Worm (Caenorhabditis elegans): ENCODE results near the gene F15H10.8.

F15H10.8 gene

DNA sequence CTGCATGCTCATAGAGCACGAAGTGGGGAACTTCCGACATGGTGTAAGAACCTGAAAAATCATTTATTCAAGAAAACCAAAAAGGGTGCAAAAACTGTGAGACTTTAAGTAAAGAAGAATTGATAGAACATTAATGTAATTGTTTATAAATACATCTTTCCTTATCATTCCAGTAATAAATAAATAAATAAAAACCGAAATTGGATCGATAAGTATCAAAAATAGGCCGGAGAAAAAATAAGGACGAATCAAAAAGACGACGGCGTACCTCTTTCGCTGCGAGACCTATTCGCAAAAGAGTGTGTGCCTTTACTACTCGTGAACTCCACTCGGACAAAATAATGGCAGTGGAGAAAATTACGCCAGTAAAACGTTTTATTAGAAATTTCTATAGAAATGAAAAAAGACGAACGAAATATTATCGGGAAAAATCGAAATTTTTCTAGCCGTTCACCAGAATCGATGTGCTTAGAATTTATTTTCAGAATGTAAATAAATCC, 49.7 kb downstream of the F15H10.8 start, which contains the start of gene nol-56 (continued):
- TF ChIP-seq lsy-27 (tag; optimal IDR thresholded peaks at IDR 0.05; ENCODE audit: borderline replicate concordance, insufficient read depth) (no peak), F49E8.2 (tag; optimal IDR thresholded peaks at IDR 0.05; ENCODE audit: insufficient read depth) (no peak), ztf-28 (GFP tag; IDR thresholded peaks at IDR 0.05) (no peak), F10E7.11 (tag; optimal IDR thresholded peaks at IDR 0.05) (no peak), tbp1 (GFP tag; optimal IDR thresholded peaks at IDR 0.05) (peak; percentile 47), Y53G8AR.9 (GFP tag; conservative IDR thresholded peaks at IDR 0.05) (0 out of 2 replicates have a peak, but pooled peaks have one; percentile 38), B0261.1 (tag; optimal IDR thresholded peaks at IDR 0.05) (no peak), Y53F4B.3 (GFP tag; IDR thresholded peaks at IDR 0.05) (no peak), hlh-26 (GFP tag; conservative IDR thresholded peaks at IDR 0.05) (no peak), let-607 (tag; optimal IDR thresholded peaks at IDR 0.05) (peak in 1 of 2 experiments; percentile 60), tlf-1 (GFP tag; optimal IDR thresholded peaks at IDR 0.05) (peak; percentile 48), rpc-1 (optimal IDR thresholded peaks at IDR 0.05) (no peak), rpc-1 (tag; optimal IDR thresholded peaks at IDR 0.05) (no peak), ztf-25 (GFP tag; IDR thresholded peaks at IDR 0.05) (no peak), ekl-4 (GFP tag; IDR thresholded peaks at IDR 0.05) (no peak), dox-1 (GFP tag; IDR thresholded peaks at IDR 0.05) (peak; percentile 74), snpc-1.3 (tag; optimal IDR thresholded peaks at IDR 0.05; ENCODE audit: insufficient read depth) (peak; percentile 33), mes-4 (tag; optimal IDR thresholded peaks at IDR 0.05) (no peak), bed-2 (GFP tag; IDR thresholded peaks at IDR 0.05) (peak; percentile 14; the same call in 1 of the 2 replicates), ets-4 (GFP tag; optimal IDR thresholded peaks at IDR 0.05) (no peak), aptf-2 (GFP tag; conservative IDR thresholded peaks at IDR 0.05) (no peak), let-526 (GFP tag; IDR thresholded peaks at IDR 0.05) (0 out of 2 replicates have a peak, but pooled peaks have one; percentile 25), atf-7 (tag; optimal IDR thresholded peaks at IDR 0.05) (no peak), ztf-3 (GFP tag; optimal IDR thresholded peaks at IDR 0.05) (no peak), pha-4 (tag; optimal IDR thresholded peaks at IDR 0.05) (no peak), lir-1 (GFP tag; conservative IDR thresholded peaks at IDR 0.05) (peak; percentile 33; the same call in 1 of the 2 replicates), F22D6.2 (tag; optimal IDR thresholded peaks at IDR 0.05) (no peak), K11D2.4 (GFP tag; IDR thresholded peaks at IDR 0.05) (no peak), tbx-9 (tag; optimal IDR thresholded peaks at IDR 0.05; ENCODE audit: borderline replicate concordance) (no peak), nfyb-1 (GFP tag; IDR thresholded peaks at IDR 0.05) (0 out of 2 replicates have a peak, but pooled peaks have one; percentile 62), Y79H2A.3 (GFP tag; conservative IDR thresholded peaks at IDR 0.05) (no peak), sptf-2 (GFP tag; optimal IDR thresholded peaks at IDR 0.05) (no peak), Y67H2A.10 (GFP tag; conservative IDR thresholded peaks at IDR 0.05) (no peak), Y56A3A.18 (GFP tag; IDR thresholded peaks at IDR 0.05) (no peak), dpl-1 (GFP tag; optimal IDR thresholded peaks at IDR 0.05) (peak; percentile 60), ceh-79 (tag; optimal IDR thresholded peaks at IDR 0.05) (no peak), D2030.7 (GFP tag; IDR thresholded peaks at IDR 0.05) (peak; percentile 53), attf-6 (GFP tag; IDR thresholded peaks at IDR 0.05) (no peak), nhr-90 (tag; optimal IDR thresholded peaks at IDR 0.05) (no peak), madf-3 (GFP tag; IDR thresholded peaks at IDR 0.05) (peak; percentile 79), chd-7 (tag; optimal IDR thresholded peaks at IDR 0.05) (no peak), ztf-26 (tag; optimal IDR thresholded peaks at IDR 0.05) (no peak), zim-3 (tag; optimal IDR thresholded peaks at IDR 0.05) (no peak), dpff-1 (tag; optimal IDR thresholded peaks at IDR 0.05) (no peak), mxl-1 (tag; optimal IDR thresholded peaks at IDR 0.05) (no peak), sea-2 (GFP tag; IDR thresholded peaks at IDR 0.05) (no peak), T07F8.4 (tag; optimal IDR thresholded peaks at IDR 0.05) (no peak), Y95B8A.8 (GFP tag; IDR thresholded peaks at IDR 0.05) (no peak), F55B11.4 (tag; optimal IDR thresholded peaks at IDR 0.05; ENCODE audit: borderline replicate concordance, insufficient read depth) (no peak)

All from whole organism, young adult.